Fruit fly (Drosophila melanogaster) whole organism, embryonic: ENCODE measurements around the gene Pdzd8.

ENCODE experiments used
- Adf1 ChIP-seq: fragments of 200-800 bp; sonication (Bioruptor generic); IDR thresholded peaks from 2 replicates; pipeline ENCODE4 v1.3.6; 2022; ENCODE audit warnings: missing biosample characterization, missing genetic modification characterization
- Antp ChIP-seq: fragments of 200-800 bp; sonication (Bioruptor generic); optimal IDR thresholded peaks from 3 replicates; lab custom pipeline; 2016; ENCODE audit warnings: missing biosample characterization, missing genetic modification characterization
- CG10366 ChIP-seq: fragments of 200-800 bp; sonication (Bioruptor generic); IDR thresholded peaks from 2 replicates; pipeline ENCODE4 v1.3.6; 2022; ENCODE audit warnings: missing biosample characterization, missing genetic modification characterization
- CG12071 ChIP-seq: fragments of 200-800 bp; sonication (Bioruptor generic); optimal IDR thresholded peaks from 3 replicates; lab custom pipeline; 2018; ENCODE audit warnings: missing biosample characterization, mild to moderate bottlenecking, missing genetic modification characterization
- CG15011 ChIP-seq: fragments of 200-800 bp; sonication (Bioruptor generic); optimal IDR thresholded peaks from 3 replicates; lab custom pipeline; 2018; ENCODE audit warnings: missing biosample characterization, mild to moderate bottlenecking, missing genetic modification characterization
- CG15514 ChIP-seq: fragments of 200-800 bp; sonication (Bioruptor generic); optimal IDR thresholded peaks from 3 replicates; lab custom pipeline; 2017; ENCODE audit warnings: missing biosample characterization, missing genetic modification characterization, mild to moderate bottlenecking, moderate library complexity, missing genetic modification reagents
- CG15601 ChIP-seq: fragments of 200-800 bp; sonication (Bioruptor generic); optimal IDR thresholded peaks from 3 replicates; lab custom pipeline; 2019; ENCODE audit warnings: missing biosample characterization, mild to moderate bottlenecking, missing genetic modification characterization, moderate library complexity
- CG17328 ChIP-seq: fragments of 200-800 bp; sonication (Bioruptor generic); IDR thresholded peaks from 2 replicates; pipeline ENCODE4 v1.3.6; 2022; ENCODE audit warnings: missing biosample characterization, missing genetic modification characterization
- CG17829 ChIP-seq: fragments of 200-800 bp; optimal IDR thresholded peaks from 2 replicates; lab custom pipeline; 2019; ENCODE audit warnings: missing biosample characterization, mild to moderate bottlenecking, missing genetic modification characterization, moderate library complexity
- CG1832 ChIP-seq: fragments of 200-800 bp; sonication (Bioruptor generic); optimal IDR thresholded peaks from 2 replicates; lab custom pipeline; 2017; ENCODE audit warnings: missing biosample characterization, mild to moderate bottlenecking, missing genetic modification characterization, inconsistent platforms
- CG2116 ChIP-seq: fragments of 200-800 bp; sonication (Bioruptor generic); optimal IDR thresholded peaks from 3 replicates; lab custom pipeline; 2018; ENCODE audit warnings: missing biosample characterization, mild to moderate bottlenecking, missing genetic modification characterization
- CG4282 ChIP-seq: fragments of 200-800 bp; sonication (Bioruptor generic); optimal IDR thresholded peaks from 2 replicates; lab custom pipeline; 2016; ENCODE audit warnings: missing biosample characterization, missing genetic modification characterization
- CG6689 ChIP-seq: fragments of 200-800 bp; sonication (Bioruptor generic); IDR thresholded peaks from 2 replicates; pipeline ENCODE4 v1.3.6; 2022; ENCODE audit warnings: missing biosample characterization, missing genetic modification characterization
- CG7271 ChIP-seq: fragments of 200-800 bp; sonication (Bioruptor generic); optimal IDR thresholded peaks from 2 replicates; lab custom pipeline; 2018; ENCODE audit warnings: missing biosample characterization, mild to moderate bottlenecking, missing genetic modification characterization, moderate library complexity
- CG7987 ChIP-seq: fragments of 200-800 bp; sonication (Bioruptor generic); optimal IDR thresholded peaks from 2 replicates; lab custom pipeline; 2018; ENCODE audit warnings: missing biosample characterization, mild to moderate bottlenecking, missing genetic modification characterization, moderate library complexity
- CG8290 ChIP-seq, 3 experiments: fragments of 200-800 bp; sonication (Bioruptor generic); optimal IDR thresholded peaks; 2 replicates each; lab custom pipeline; 2016 to 2019; ENCODE audit warnings: missing biosample characterization in 3 of 3, missing genetic modification characterization in 3 of 3, mild to moderate bottlenecking in 2 of 3, moderate library complexity in 1 of 3
- CG8924 ChIP-seq: fragments of 200-800 bp; optimal IDR thresholded peaks from 3 replicates; lab custom pipeline; 2019; ENCODE audit warnings: missing biosample characterization, mild to moderate bottlenecking, missing genetic modification characterization, moderate library complexity
- Dip2 ChIP-seq: fragments of 200-800 bp; sonication (Bioruptor generic); IDR thresholded peaks from 2 replicates; pipeline ENCODE4 v1.3.6; 2022; ENCODE audit warnings: missing biosample characterization, missing genetic modification characterization
- Dref ChIP-seq: fragments of 200-800 bp; sonication (Bioruptor generic); IDR thresholded peaks from 2 replicates; pipeline ENCODE4 v1.3.6; 2022; ENCODE audit warnings: missing biosample characterization, missing genetic modification characterization
- E2f2 ChIP-seq: fragments of 200-800 bp; sonication (Bioruptor generic); IDR thresholded peaks from 2 replicates; pipeline ENCODE4 v1.3.6; 2022; ENCODE audit warnings: missing biosample characterization, missing genetic modification characterization
- Fer1 ChIP-seq: fragments of 200-800 bp; sonication (Bioruptor generic); optimal IDR thresholded peaks from 2 replicates; lab custom pipeline; 2017; ENCODE audit warnings: missing biosample characterization, mild to moderate bottlenecking, missing genetic modification characterization
- Fer3 ChIP-seq: fragments of 200-800 bp; sonication (Bioruptor generic); optimal IDR thresholded peaks from 2 replicates; lab custom pipeline; 2018; ENCODE audit warnings: missing biosample characterization, mild to moderate bottlenecking, missing genetic modification characterization, moderate library complexity
- Hand ChIP-seq: fragments of 200-800 bp; sonication (Bioruptor generic); optimal IDR thresholded peaks from 2 replicates; lab custom pipeline; 2017; ENCODE audit warnings: mild to moderate bottlenecking, missing biosample characterization, missing genetic modification reagents, missing genetic modification characterization
- MESR4 ChIP-seq: fragments of 200-800 bp; sonication (Bioruptor generic); optimal IDR thresholded peaks from 2 replicates; lab custom pipeline; 2018; ENCODE audit warnings: missing biosample characterization, mild to moderate bottlenecking, missing genetic modification characterization, moderate library complexity
- Myb ChIP-seq: fragments of 200-800 bp; sonication (Bioruptor generic); optimal IDR thresholded peaks from 2 replicates; lab custom pipeline; 2016; ENCODE audit warnings: missing biosample characterization, missing genetic modification characterization
- NK7.1 ChIP-seq: fragments of 200-800 bp; sonication (Bioruptor generic); optimal IDR thresholded peaks from 3 replicates; lab custom pipeline; 2016; ENCODE audit warnings: missing biosample characterization, missing genetic modification characterization
- Neu2 ChIP-seq: fragments of 200-800 bp; sonication (Bioruptor generic); optimal IDR thresholded peaks from 3 replicates; lab custom pipeline; 2016; ENCODE audit warnings: missing biosample characterization, missing genetic modification characterization, borderline replicate concordance
- NfI ChIP-seq: fragments of 200-800 bp; sonication (Bioruptor generic); optimal IDR thresholded peaks from 3 replicates; lab custom pipeline; 2018; ENCODE audit warnings: missing biosample characterization, mild to moderate bottlenecking, missing genetic modification characterization, moderate library complexity
- Oli ChIP-seq: fragments of 200-800 bp; sonication (Bioruptor generic); optimal IDR thresholded peaks from 2 replicates; lab custom pipeline; 2018; ENCODE audit warnings: missing biosample characterization, mild to moderate bottlenecking, missing genetic modification characterization, moderate library complexity
- Pdp1 ChIP-seq, 2 experiments: fragments of 200-800 bp; sonication (Bioruptor generic); optimal IDR thresholded peaks; 3 replicates each; lab custom pipeline; 2016; ENCODE audit warnings: missing biosample characterization in 2 of 2, missing genetic modification characterization in 2 of 2, mild to moderate bottlenecking in 1 of 2, moderate library complexity in 1 of 2
- Side ChIP-seq: fragments of 200-800 bp; sonication (Bioruptor generic); optimal IDR thresholded peaks from 2 replicates; lab custom pipeline; 2016; ENCODE audit warnings: missing biosample characterization, missing genetic modification characterization
- Sin3A ChIP-seq: fragments of >200 bp; optimal IDR thresholded peaks from 2 replicates; lab custom pipeline; 2018
- Sry-δ ChIP-seq: fragments of 200-800 bp; sonication (Bioruptor generic); optimal IDR thresholded peaks from 2 replicates; lab custom pipeline; 2016; ENCODE audit warnings: missing biosample characterization, missing genetic modification characterization
- ac ChIP-seq: fragments of 200-800 bp; sonication (Bioruptor generic); optimal IDR thresholded peaks from 3 replicates; lab custom pipeline; 2017; ENCODE audit warnings: missing biosample characterization, mild to moderate bottlenecking, missing genetic modification characterization
- cad ChIP-seq: fragments of >200 bp; optimal IDR thresholded peaks from 2 replicates; lab custom pipeline; 2017; ENCODE audit warnings: missing biosample characterization, missing genetic modification characterization
- cas ChIP-seq: fragments of 200-800 bp; sonication (Bioruptor generic); IDR thresholded peaks from 2 replicates; pipeline ENCODE4 v1.3.6; 2022; ENCODE audit warnings: missing biosample characterization, missing genetic modification characterization
- dmrt99B ChIP-seq: fragments of 200-800 bp; sonication (Bioruptor generic); optimal IDR thresholded peaks from 2 replicates; lab custom pipeline; 2018; ENCODE audit warnings: missing biosample characterization, mild to moderate bottlenecking, missing genetic modification characterization, moderate library complexity
- gfzf ChIP-seq: fragments of 200-800 bp; sonication (Bioruptor generic); optimal IDR thresholded peaks from 2 replicates; lab custom pipeline; 2016; ENCODE audit warnings: missing biosample characterization, mild to moderate bottlenecking, missing genetic modification characterization, moderate library complexity
- gt ChIP-seq: fragments of 200-800 bp; sonication (Bioruptor generic); IDR thresholded peaks from 2 replicates; pipeline ENCODE4 v1.3.6; 2022; ENCODE audit warnings: missing biosample characterization, missing genetic modification characterization
- jigr1 ChIP-seq: fragments of 200-800 bp; sonication (Bioruptor generic); IDR thresholded peaks from 3 replicates; pipeline ENCODE4 v1.3.6; 2022; ENCODE audit warnings: missing biosample characterization, missing genetic modification characterization
- kay ChIP-seq: fragments of 200-800 bp; sonication (Bioruptor generic); optimal IDR thresholded peaks from 2 replicates; lab custom pipeline; 2016; ENCODE audit warnings: missing biosample characterization, missing genetic modification characterization
- lilli ChIP-seq: fragments of 200-800 bp; sonication (Bioruptor generic); optimal IDR thresholded peaks from 3 replicates; lab custom pipeline; 2016; ENCODE audit warnings: missing biosample characterization, missing genetic modification characterization
- nmo ChIP-seq: fragments of 200-800 bp; sonication (Bioruptor generic); optimal IDR thresholded peaks from 2 replicates; lab custom pipeline; 2018; ENCODE audit warnings: missing biosample characterization, mild to moderate bottlenecking, missing genetic modification characterization, moderate library complexity
- pan ChIP-seq, 4 experiments: fragments of >200 bp in 3 of 4; fragments of 200-800 bp in 1 of 4; sonication (Bioruptor generic) in 1 of 4; optimal IDR thresholded peaks in 3 of 4; IDR thresholded peaks in 1 of 4; 2 replicates each; pipeline versions ENCODE4 v1.3.6 to Lab custom; 2017 to 2022; ENCODE audit warnings: missing biosample characterization in 2 of 4, missing genetic modification characterization in 2 of 4, mixed read lengths in 1 of 4
- phol ChIP-seq: fragments of 200-800 bp; sonication (Bioruptor generic); optimal IDR thresholded peaks from 3 replicates; lab custom pipeline; 2018; ENCODE audit warnings: missing biosample characterization, mild to moderate bottlenecking, missing genetic modification characterization, moderate library complexity
- pzg ChIP-seq: fragments of 200-800 bp; sonication (Bioruptor generic); optimal IDR thresholded peaks from 3 replicates; lab custom pipeline; 2018; ENCODE audit warnings: missing biosample characterization, mild to moderate bottlenecking, missing genetic modification characterization, moderate library complexity
- schlank ChIP-seq: fragments of 200-800 bp; sonication (Bioruptor generic); optimal IDR thresholded peaks from 2 replicates; lab custom pipeline; 2018; ENCODE audit warnings: missing biosample characterization, mild to moderate bottlenecking, missing genetic modification characterization
- so ChIP-seq: fragments of 200-800 bp; sonication (Bioruptor generic); IDR thresholded peaks from 3 replicates; pipeline ENCODE4 v1.3.6; 2022; ENCODE audit warnings: missing biosample characterization, missing genetic modification characterization
- stc ChIP-seq: fragments of 200-800 bp; sonication (Bioruptor generic); IDR thresholded peaks from 2 replicates; pipeline ENCODE4 v1.3.6; 2022; ENCODE audit warnings: missing biosample characterization, missing genetic modification characterization
- trh ChIP-seq: fragments of 200-800 bp; sonication (Bioruptor generic); optimal IDR thresholded peaks from 2 replicates; lab custom pipeline; 2016; ENCODE audit warnings: missing biosample characterization, missing genetic modification characterization
- tx ChIP-seq: fragments of 200-800 bp; sonication (Bioruptor generic); optimal IDR thresholded peaks from 2 replicates; lab custom pipeline; 2016; ENCODE audit warnings: missing biosample characterization, missing genetic modification characterization

The Pdzd8 gene

DNA sequence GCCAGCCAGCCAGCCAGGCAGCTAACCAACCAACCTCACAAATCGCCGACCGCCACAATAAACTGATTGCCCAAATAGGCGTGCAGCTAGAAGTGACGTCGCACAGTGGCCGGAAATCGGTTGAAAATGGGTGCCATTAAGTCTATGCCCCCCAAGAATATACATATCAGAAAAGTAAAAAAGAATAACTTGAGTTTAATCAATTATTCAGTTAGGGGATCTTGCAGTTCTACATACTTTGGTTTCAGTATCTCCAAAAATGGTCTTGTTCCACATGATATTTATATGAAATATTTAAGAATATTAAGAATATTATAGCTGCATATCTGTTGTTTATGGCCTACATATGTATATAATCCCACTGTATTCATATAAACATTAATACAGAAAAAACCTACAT, 45.3 kb downstream of the Pdzd8 start (continued):
- TF ChIP-seq CG7987 (GFP tag; lab: Kevin White, UChicago) = no peak
- TF ChIP-seq tx (GFP tag; lab: Kevin White, UChicago) = no peak
- TF ChIP-seq cas (GFP tag; lab: Robert Waterston, UW) = no peak
- TF ChIP-seq CG15601 (tag; lab: Kevin White, UChicago) = no peak
- no peak for TF ChIP-seq Myb (GFP tag; lab: Kevin White, UChicago)
- TF ChIP-seq trh (GFP tag; lab: Kevin White, UChicago) = no peak
- TF ChIP-seq cad = no peak
- TF ChIP-seq CG4282 (GFP tag; lab: Kevin White, UChicago) = peak; percentile 16
- no peak for TF ChIP-seq Dref (GFP tag; lab: Robert Waterston, UW)
- no peak for TF ChIP-seq CG17829 (tag; lab: Kevin White, UChicago)
- no peak for TF ChIP-seq gfzf (GFP tag; lab: Kevin White, UChicago)
- no peak for TF ChIP-seq CG1832 (GFP tag; lab: Kevin White, UChicago)
- no peak for TF ChIP-seq ac (GFP tag; lab: Kevin White, UChicago)
- TF ChIP-seq E2f2 (GFP tag; lab: Robert Waterston, UW) = no peak
- TF ChIP-seq CG17328 = no peak
- TF ChIP-seq pzg (GFP tag; lab: Kevin White, UChicago) = no peak
- TF ChIP-seq CG6689 = peak; percentile 33; the same call in 1 of the 2 replicates
- TF ChIP-seq CG10366 = peak; percentile 32; the same call in 1 of the 2 replicates
- peak; percentile 50 for TF ChIP-seq CG8924 (tag; lab: Kevin White, UChicago)
- peak; percentile 37 for TF ChIP-seq dmrt99B (tag; lab: Kevin White, UChicago)
- no peak for TF ChIP-seq CG12071 (GFP tag; lab: Kevin White, UChicago)
- TF ChIP-seq CG7271 (tag; lab: Kevin White, UChicago) = no peak
- no peak for TF ChIP-seq stc (GFP tag; lab: Robert Waterston, UW)
- no peak; the same call in 1 of the 2 replicates for TF ChIP-seq Adf1
- TF ChIP-seq kay (GFP tag; lab: Kevin White, UChicago) = no peak
- TF ChIP-seq Sin3A (lab: Kevin White, UChicago) = no peak
- TF ChIP-seq gt (GFP tag; lab: Robert Waterston, UW) = no peak
- TF ChIP-seq NfI = peak; percentile 41
- TF ChIP-seq phol (tag; lab: Kevin White, UChicago) = peak; percentile 48
- TF ChIP-seq Antp = no peak
- no peak for TF ChIP-seq Hand (GFP tag; lab: Kevin White, UChicago)
- no peak for TF ChIP-seq pan (optimal IDR thresholded peaks at IDR 0.05; lab: Kevin White, UChicago)
- TF ChIP-seq pan (GFP tag; optimal IDR thresholded peaks at IDR 0.05 in 1 of 2, IDR thresholded peaks at IDR 0.05 in 1 of 2) = no peak
- no peak for TF ChIP-seq Neu2
- peak; percentile 43 for TF ChIP-seq Fer3
- TF ChIP-seq Dip2 (GFP tag; lab: Robert Waterston, UW) = no peak
- TF ChIP-seq lilli (GFP tag; lab: Kevin White, UChicago) = no peak
- TF ChIP-seq jigr1 = no peak
- no peak for TF ChIP-seq Pdp1 (GFP tag; optimal IDR thresholded peaks at IDR 0.05; lab: Kevin White, UChicago)
- TF ChIP-seq CG8290 (GFP tag; optimal IDR thresholded peaks at IDR 0.05; lab: Kevin White, UChicago) = no peak
- peak in 1 of 2 experiments; percentile 69 for TF ChIP-seq CG8290 (tag; optimal IDR thresholded peaks at IDR 0.05; lab: Kevin White, UChicago)
- no peak for TF ChIP-seq CG15011 (GFP tag; lab: Kevin White, UChicago)
- no peak for TF ChIP-seq nmo (GFP tag; lab: Kevin White, UChicago)
- TF ChIP-seq Side (GFP tag; lab: Kevin White, UChicago) = no peak
- no peak for TF ChIP-seq MESR4 (GFP tag; lab: Kevin White, UChicago)
- TF ChIP-seq schlank = no peak
- no peak for TF ChIP-seq CG2116 (GFP tag; lab: Kevin White, UChicago)
- peak; percentile 45 for TF ChIP-seq CG15514 (GFP tag; lab: Kevin White, UChicago)
- no peak for TF ChIP-seq NK7.1 (GFP tag; lab: Kevin White, UChicago)
- TF ChIP-seq Sry-δ (GFP tag; lab: Kevin White, UChicago) = no peak
- peak; percentile 50 for TF ChIP-seq Fer1 (GFP tag; lab: Kevin White, UChicago)
- TF ChIP-seq Oli (tag; lab: Kevin White, UChicago) = peak; percentile 60
- TF ChIP-seq so (GFP tag; lab: Robert Waterston, UW) = no peak
